Worm (Caenorhabditis elegans): Measurements from ENCODE around the gene F28A10.8.

- TF ChIP-seq mep-1 (tag; optimal IDR thresholded peaks at IDR 0.05), result no peak
- TF ChIP-seq swsn-7 (tag; optimal IDR thresholded peaks at IDR 0.05), result no peak
- no peak for TF ChIP-seq fkh-8 (tag; optimal IDR thresholded peaks at IDR 0.05)
- no peak for TF ChIP-seq hlh-4 (tag; optimal IDR thresholded peaks at IDR 0.05)
These were observed 41.4 kb downstream of the F28A10.8 start for ce11 chrII:796916-797315.

All from whole organism, L1 larva.